Fruit fly (Drosophila melanogaster) whole organism, prepupa: Measurements from ENCODE around the gene Tcs4.

ENCODE experiments used
- Blimp-1 ChIP-seq: fragments of 200-800 bp; sonication (Bioruptor generic); optimal IDR thresholded peaks from 3 replicates; lab custom pipeline; 2017; ENCODE audit warnings: missing biosample characterization, missing genetic modification characterization, mild to moderate bottlenecking, moderate library complexity, missing genetic modification reagents
- CG10631 ChIP-seq: fragments of 200-800 bp; sonication (Bioruptor generic); optimal IDR thresholded peaks from 2 replicates; lab custom pipeline; 2016; ENCODE audit warnings: missing biosample characterization, missing genetic modification characterization
- CG10669 ChIP-seq: fragments of 200-800 bp; sonication (Bioruptor generic); optimal IDR thresholded peaks from 3 replicates; lab custom pipeline; 2018; ENCODE audit warnings: missing biosample characterization, mild to moderate bottlenecking, missing genetic modification characterization, moderate library complexity
- CG11762 ChIP-seq: fragments of 200-800 bp; sonication (Bioruptor generic); optimal IDR thresholded peaks from 3 replicates; lab custom pipeline; 2016; ENCODE audit warnings: missing biosample characterization, missing genetic modification characterization; ENCODE audit not compliant: insufficient read depth
- CG11902 ChIP-seq: fragments of 200-800 bp; sonication (Bioruptor generic); optimal IDR thresholded peaks from 3 replicates; lab custom pipeline; 2016; ENCODE audit warnings: missing biosample characterization, missing genetic modification characterization
- CG15336 ChIP-seq: fragments of 200-800 bp; sonication (Bioruptor generic); IDR thresholded peaks from 2 replicates; pipeline ENCODE4 v1.3.6; 2022; ENCODE audit warnings: missing biosample characterization, missing genetic modification characterization
- CG16779 ChIP-seq: fragments of 200-800 bp; sonication (Bioruptor generic); optimal IDR thresholded peaks from 3 replicates; lab custom pipeline; 2017; ENCODE audit warnings: missing biosample characterization, mild to moderate bottlenecking, missing genetic modification characterization
- CG3032 ChIP-seq: fragments of 200-800 bp; optimal IDR thresholded peaks from 2 replicates; lab custom pipeline; 2019; ENCODE audit warnings: missing biosample characterization, mild to moderate bottlenecking, missing genetic modification characterization, moderate library complexity
- CG32006 ChIP-seq: fragments of 200-800 bp; sonication (Bioruptor generic); optimal IDR thresholded peaks from 3 replicates; lab custom pipeline; 2017; ENCODE audit warnings: missing biosample characterization, mild to moderate bottlenecking, missing genetic modification characterization
- CG3919 ChIP-seq: fragments of 200-800 bp; sonication (Bioruptor generic); optimal IDR thresholded peaks from 3 replicates; lab custom pipeline; 2016; ENCODE audit warnings: missing biosample characterization, missing genetic modification characterization
- CG6792 ChIP-seq: fragments of 200-800 bp; sonication (Bioruptor generic); optimal IDR thresholded peaks from 3 replicates; lab custom pipeline; 2016; ENCODE audit warnings: missing biosample characterization, missing genetic modification characterization
- CG6808 ChIP-seq: fragments of 200-800 bp; sonication (Bioruptor generic); optimal IDR thresholded peaks from 3 replicates; lab custom pipeline; 2017; ENCODE audit warnings: missing biosample characterization, missing genetic modification characterization, mild to moderate bottlenecking, moderate library complexity, missing genetic modification reagents
- CG6854 ChIP-seq: fragments of 200-800 bp; sonication (Bioruptor generic); optimal IDR thresholded peaks from 2 replicates; lab custom pipeline; 2017; ENCODE audit warnings: missing biosample characterization, mild to moderate bottlenecking, missing genetic modification characterization
- CG8119 ChIP-seq: fragments of 200-800 bp; sonication (Bioruptor generic); IDR thresholded peaks from 3 replicates; pipeline ENCODE4 v1.3.6; 2022; ENCODE audit warnings: missing biosample characterization, missing genetic modification characterization
- CG8319 ChIP-seq: fragments of 200-800 bp; sonication (Bioruptor generic); optimal IDR thresholded peaks from 3 replicates; lab custom pipeline; 2016; ENCODE audit warnings: missing biosample characterization, missing genetic modification characterization
- CG8632 ChIP-seq: fragments of 200-800 bp; sonication (Bioruptor generic); optimal IDR thresholded peaks from 3 replicates; lab custom pipeline; 2016; ENCODE audit warnings: missing biosample characterization, missing genetic modification characterization
- Eip93F ChIP-seq: fragments of 200-800 bp; sonication (Bioruptor generic); optimal IDR thresholded peaks from 2 replicates; lab custom pipeline; 2016; ENCODE audit warnings: missing biosample characterization, mild to moderate bottlenecking, missing genetic modification characterization
- Ets21C ChIP-seq: fragments of 200-800 bp; sonication (Bioruptor generic); optimal IDR thresholded peaks from 3 replicates; lab custom pipeline; 2016; ENCODE audit warnings: missing biosample characterization, missing genetic modification characterization
- Gug ChIP-seq: fragments of 200-800 bp; sonication (Bioruptor generic); IDR thresholded peaks from 2 replicates; pipeline ENCODE4 v1.3.6; 2022; ENCODE audit warnings: missing biosample characterization, missing genetic modification characterization
- Hr38 ChIP-seq: sonication (Bioruptor generic); optimal IDR thresholded peaks from 2 replicates; lab custom pipeline; 2016; ENCODE audit warnings: missing biosample characterization, missing genetic modification characterization
- Hr39 ChIP-seq: fragments of 200-800 bp; sonication (Bioruptor generic); optimal IDR thresholded peaks from 2 replicates; lab custom pipeline; 2016; ENCODE audit warnings: missing biosample characterization, missing genetic modification characterization
- Hr4 ChIP-seq: fragments of 200-800 bp; sonication (Bioruptor generic); optimal IDR thresholded peaks from 3 replicates; lab custom pipeline; 2016; ENCODE audit warnings: missing biosample characterization, missing genetic modification characterization
- Lpt ChIP-seq: fragments of 200-800 bp; sonication (Bioruptor generic); optimal IDR thresholded peaks from 3 replicates; lab custom pipeline; 2016; ENCODE audit warnings: missing biosample characterization, missing genetic modification characterization
- Met ChIP-seq: fragments of 200-800 bp; sonication (Bioruptor generic); optimal IDR thresholded peaks from 3 replicates; lab custom pipeline; 2016; ENCODE audit warnings: missing biosample characterization, missing genetic modification characterization
- OdsH ChIP-seq: fragments of 200-800 bp; sonication (Bioruptor generic); optimal IDR thresholded peaks from 3 replicates; lab custom pipeline; 2016; ENCODE audit warnings: missing biosample characterization, missing genetic modification characterization
- Sox102F ChIP-seq: fragments of 200-800 bp; sonication (Bioruptor generic); optimal IDR thresholded peaks from 2 replicates; lab custom pipeline; 2016; ENCODE audit warnings: missing biosample characterization, mild to moderate bottlenecking, missing genetic modification characterization
- Sox14 ChIP-seq: fragments of 200-800 bp; sonication (Bioruptor generic); optimal IDR thresholded peaks from 3 replicates; lab custom pipeline; 2016; ENCODE audit warnings: missing biosample characterization, missing genetic modification characterization
- Sox15 ChIP-seq: fragments of 200-800 bp; sonication (Bioruptor generic); optimal IDR thresholded peaks from 3 replicates; lab custom pipeline; 2016; ENCODE audit warnings: missing biosample characterization, missing genetic modification characterization
- achi ChIP-seq: fragments of 200-800 bp; sonication (Bioruptor generic); optimal IDR thresholded peaks from 3 replicates; lab custom pipeline; 2016; ENCODE audit warnings: missing biosample characterization, missing genetic modification characterization
- dac ChIP-seq: fragments of 200-800 bp; sonication (Bioruptor generic); optimal IDR thresholded peaks from 2 replicates; lab custom pipeline; 2017; ENCODE audit warnings: missing biosample characterization, mild to moderate bottlenecking, missing genetic modification characterization
- dsx ChIP-seq: fragments of 200-800 bp; optimal IDR thresholded peaks from 3 replicates; lab custom pipeline; 2019; ENCODE audit warnings: missing biosample characterization, mild to moderate bottlenecking, missing genetic modification characterization, moderate library complexity; ENCODE audit not compliant: poor library complexity, severe bottlenecking
- eg ChIP-seq: fragments of 200-800 bp; sonication (Bioruptor generic); IDR thresholded peaks from 3 replicates; pipeline ENCODE4 v1.3.6; 2022; ENCODE audit warnings: missing biosample characterization, missing genetic modification characterization
- esn ChIP-seq: fragments of 200-800 bp; sonication (Bioruptor generic); optimal IDR thresholded peaks from 2 replicates; lab custom pipeline; 2016; ENCODE audit warnings: missing biosample characterization, mild to moderate bottlenecking, missing genetic modification characterization, moderate library complexity
- lz ChIP-seq: fragments of 200-800 bp; sonication (Bioruptor generic); optimal IDR thresholded peaks from 3 replicates; lab custom pipeline; 2016; ENCODE audit warnings: missing biosample characterization, missing genetic modification characterization
- net ChIP-seq: fragments of 200-800 bp; sonication (Bioruptor generic); optimal IDR thresholded peaks from 3 replicates; lab custom pipeline; 2016; ENCODE audit warnings: missing biosample characterization, missing genetic modification characterization
- pdm3 ChIP-seq: fragments of 200-800 bp; sonication (Bioruptor generic); optimal IDR thresholded peaks from 3 replicates; lab custom pipeline; 2016; ENCODE audit warnings: missing biosample characterization, missing genetic modification characterization
- salr ChIP-seq, 2 experiments: fragments of 200-800 bp; sonication (Bioruptor generic); optimal IDR thresholded peaks; 3 replicates each; lab custom pipeline; 2016 to 2018; ENCODE audit warnings: missing biosample characterization in 2 of 2, missing genetic modification characterization in 2 of 2, mild to moderate bottlenecking in 1 of 2
- spab ChIP-seq: fragments of 200-800 bp; sonication (Bioruptor generic); optimal IDR thresholded peaks from 2 replicates; lab custom pipeline; 2017; ENCODE audit warnings: missing biosample characterization, mild to moderate bottlenecking, missing genetic modification characterization, missing genetic modification reagents
- ss ChIP-seq, 2 experiments: fragments of 200-800 bp; sonication (Bioruptor generic); optimal IDR thresholded peaks; 2 replicates in 1 of 2; 3 replicates in 1 of 2; lab custom pipeline; 2017 to 2018; ENCODE audit warnings: mild to moderate bottlenecking in 2 of 2, missing biosample characterization in 2 of 2, missing genetic modification characterization in 2 of 2, moderate library complexity in 1 of 2
- topi ChIP-seq: fragments of 200-800 bp; sonication (Bioruptor generic); optimal IDR thresholded peaks from 3 replicates; lab custom pipeline; 2016; ENCODE audit warnings: missing biosample characterization, missing genetic modification characterization
- vri ChIP-seq: fragments of 200-800 bp; sonication (Bioruptor generic); optimal IDR thresholded peaks from 3 replicates; lab custom pipeline; 2016; ENCODE audit warnings: missing biosample characterization, mild to moderate bottlenecking, missing genetic modification characterization

Tcs4 gene

dm6 chrX:19668405-19668804 lies 33.1 kb downstream of the Tcs4 start (continued):
- peak; percentile 97 for TF ChIP-seq Hr4 (GFP tag; lab: Kevin White, UChicago)
- peak; percentile 98 for TF ChIP-seq CG8632 (GFP tag; lab: Kevin White, UChicago)
- TF ChIP-seq CG3919 (GFP tag; lab: Kevin White, UChicago): peak; percentile 99
- peak; percentile 95 for TF ChIP-seq spab (GFP tag; lab: Kevin White, UChicago)
- TF ChIP-seq Hr38 (GFP tag; lab: Kevin White, UChicago): peak; percentile 86
- TF ChIP-seq Blimp-1 (GFP tag; lab: Kevin White, UChicago): peak; percentile 94
- peak; percentile 99 for TF ChIP-seq Sox102F
- peak; percentile 98 for TF ChIP-seq Sox15 (GFP tag; lab: Kevin White, UChicago)
- TF ChIP-seq CG32006 (GFP tag; lab: Kevin White, UChicago): peak; percentile 97
- TF ChIP-seq Sox14 (GFP tag; lab: Kevin White, UChicago): peak; percentile 100
- TF ChIP-seq net (GFP tag; lab: Kevin White, UChicago): peak; percentile 99
- peak; percentile 97 for TF ChIP-seq CG15336 (GFP tag; lab: Robert Waterston, UW)
- peak; percentile 98 for TF ChIP-seq achi (GFP tag; lab: Kevin White, UChicago)
- TF ChIP-seq salr (GFP tag; optimal IDR thresholded peaks at IDR 0.05; lab: Kevin White, UChicago): peak; percentile 94 to 97
- peak; percentile 99 for TF ChIP-seq CG6792 (GFP tag; lab: Kevin White, UChicago)
- TF ChIP-seq CG10631 (GFP tag; lab: Kevin White, UChicago): peak; percentile 99
- TF ChIP-seq Gug (GFP tag; lab: Robert Waterston, UW): peak; percentile 97
- TF ChIP-seq CG16779 (tag; lab: Kevin White, UChicago): peak; percentile 95
- TF ChIP-seq Ets21C (GFP tag; lab: Kevin White, UChicago): peak; percentile 99
- peak; percentile 99 for TF ChIP-seq vri
- TF ChIP-seq dsx (GFP tag; lab: Kevin White, UChicago): peak; percentile 96
- peak; percentile 99 for TF ChIP-seq topi (GFP tag; lab: Kevin White, UChicago)
- peak; percentile 96 for TF ChIP-seq dac
- peak; percentile 99 for TF ChIP-seq lz (GFP tag; lab: Kevin White, UChicago)
- TF ChIP-seq CG11902 (GFP tag; lab: Kevin White, UChicago): peak; percentile 98
- TF ChIP-seq eg (GFP tag; lab: Robert Waterston, UW): peak; percentile 97
- TF ChIP-seq Lpt (GFP tag; lab: Kevin White, UChicago): peak; percentile 98
- TF ChIP-seq CG8119 (GFP tag; lab: Robert Waterston, UW): peak; percentile 97
- peak; percentile 98 for TF ChIP-seq CG8319 (GFP tag; lab: Kevin White, UChicago)
- peak; percentile 99 for TF ChIP-seq Met (GFP tag; lab: Kevin White, UChicago)
- TF ChIP-seq Eip93F: peak; percentile 99
- TF ChIP-seq Hr39 (GFP tag; lab: Kevin White, UChicago): peak; percentile 100
- TF ChIP-seq CG6854 (GFP tag; lab: Kevin White, UChicago): peak; percentile 98
- peak; percentile 98 for TF ChIP-seq CG10669
- peak; percentile 99 for TF ChIP-seq pdm3 (GFP tag; lab: Kevin White, UChicago)
- peak; percentile 100 for TF ChIP-seq esn (GFP tag; lab: Kevin White, UChicago)
- peak; percentile 97 to 98 for TF ChIP-seq ss (GFP tag; optimal IDR thresholded peaks at IDR 0.05; lab: Kevin White, UChicago)
- TF ChIP-seq CG3032: peak; percentile 96
- TF ChIP-seq OdsH: peak; percentile 99
- peak; percentile 97 for TF ChIP-seq CG6808
- peak; percentile 97 for TF ChIP-seq CG11762 (GFP tag; lab: Kevin White, UChicago)
